Worm (Caenorhabditis elegans) whole organism, L2 larva: ENCODE results near the gene srh-223.

ENCODE experiments used
- C34F6.9 ChIP-seq: fragments of 150-350 bp; optimal IDR thresholded peaks from 2 replicates; lab custom pipeline; 2014; ENCODE audit warnings: missing biosample characterization, missing genetic modification characterization
- Y55F3AM.14 ChIP-seq: fragments of 200-800 bp; sonication (Bioruptor generic); optimal IDR thresholded peaks from 2 replicates; lab custom pipeline; 2018; ENCODE audit warnings: mild to moderate bottlenecking, missing genetic modification characterization, missing compliant biosample characterization
- alr-1 ChIP-seq: fragments of 150-350 bp; optimal IDR thresholded peaks from 2 replicates; lab custom pipeline; 2014; ENCODE audit warnings: missing biosample characterization, missing genetic modification characterization
- ama-1 ChIP-seq: fragments of 150-350 bp; optimal IDR thresholded peaks from 2 replicates; lab custom pipeline; 2018; ENCODE audit warnings: inconsistent platforms
- blmp-1 ChIP-seq: sonication (generic microtip); optimal IDR thresholded peaks from 2 replicates; lab custom pipeline; 2017; ENCODE audit warnings: missing genetic modification characterization, mild to moderate bottlenecking, missing compliant biosample characterization, antibody characterized with exemption, moderate library complexity; ENCODE audit not compliant: insufficient read depth
- ceh-82 ChIP-seq: fragments of 150-350 bp; optimal IDR thresholded peaks from 2 replicates; lab custom pipeline; 2014; ENCODE audit warnings: missing biosample characterization, missing genetic modification characterization
- crh-2 ChIP-seq: sonication (generic microtip); optimal IDR thresholded peaks from 2 replicates; lab custom pipeline; 2017; ENCODE audit warnings: missing biosample characterization, missing genetic modification characterization
- dmd-4 ChIP-seq: sonication (generic microtip); optimal IDR thresholded peaks from 2 replicates; lab custom pipeline; 2017; ENCODE audit warnings: missing biosample characterization, missing genetic modification characterization
- egl-27 ChIP-seq: sonication (generic microtip); optimal IDR thresholded peaks from 3 replicates; lab custom pipeline; 2017; ENCODE audit warnings: missing biosample characterization, missing genetic modification reagents, missing genetic modification characterization
- elt-1 ChIP-seq: fragments of 150-350 bp; optimal IDR thresholded peaks from 2 replicates; lab custom pipeline; 2014; ENCODE audit warnings: missing biosample characterization, missing genetic modification characterization
- elt-3 ChIP-seq: sonication (generic microtip); optimal IDR thresholded peaks from 2 replicates; lab custom pipeline; 2017; ENCODE audit warnings: missing biosample characterization, missing genetic modification characterization
- fos-1 ChIP-seq: fragments of 150-350 bp; optimal IDR thresholded peaks from 2 replicates; lab custom pipeline; 2014; ENCODE audit warnings: missing biosample characterization, missing genetic modification characterization
- lin-11 ChIP-seq: fragments of 150-350 bp; sonication (generic microtip); optimal IDR thresholded peaks from 2 replicates; lab custom pipeline; 2014; ENCODE audit warnings: missing biosample characterization, missing genetic modification characterization, inconsistent platforms, mixed read lengths
- lin-13 ChIP-seq: fragments of 150-350 bp; optimal IDR thresholded peaks from 2 replicates; lab custom pipeline; 2014; ENCODE audit warnings: missing biosample characterization, missing genetic modification reagents, missing genetic modification characterization
- lin-39 ChIP-seq: fragments of 150-350 bp; optimal IDR thresholded peaks from 2 replicates; lab custom pipeline; 2014; ENCODE audit warnings: missing biosample characterization, missing genetic modification reagents, missing genetic modification characterization
- lsy-2 ChIP-seq, 2 experiments: fragments of 150-350 bp in 1 of 2; sonication (generic microtip) in 1 of 2; optimal IDR thresholded peaks; 2 replicates each; lab custom pipeline; 2014 to 2017; ENCODE audit warnings: missing biosample characterization in 2 of 2, missing genetic modification characterization in 2 of 2
- mab-5 ChIP-seq: fragments of 150-350 bp; optimal IDR thresholded peaks from 2 replicates; lab custom pipeline; 2014; ENCODE audit warnings: missing biosample characterization, missing genetic modification characterization
- mdl-1 ChIP-seq, 2 experiments: fragments of 150-350 bp in 1 of 2; sonication (generic microtip) in 1 of 2; optimal IDR thresholded peaks; 2 replicates each; lab custom pipeline; 2017; ENCODE audit warnings: missing biosample characterization in 2 of 2, missing genetic modification characterization in 2 of 2
- nhr-10 ChIP-seq: sonication (generic microtip); optimal IDR thresholded peaks from 2 replicates; lab custom pipeline; 2017; ENCODE audit warnings: missing biosample characterization, missing genetic modification characterization
- nhr-12 ChIP-seq: fragments of 150-350 bp; optimal IDR thresholded peaks from 2 replicates; lab custom pipeline; 2014; ENCODE audit warnings: missing biosample characterization, missing genetic modification characterization
- nhr-25 ChIP-seq: fragments of 150-350 bp; sonication (generic microtip); optimal IDR thresholded peaks from 3 replicates; lab custom pipeline; 2014; ENCODE audit warnings: missing biosample characterization, missing genetic modification characterization
- nhr-6 ChIP-seq: fragments of 150-350 bp; optimal IDR thresholded peaks from 2 replicates; lab custom pipeline; 2014; ENCODE audit warnings: missing biosample characterization, missing genetic modification characterization
- nhr-77 ChIP-seq: fragments of 150-350 bp; optimal IDR thresholded peaks from 2 replicates; lab custom pipeline; 2014; ENCODE audit warnings: missing biosample characterization, missing genetic modification characterization
- peb-1 ChIP-seq: fragments of 150-350 bp; optimal IDR thresholded peaks from 2 replicates; lab custom pipeline; 2014; ENCODE audit warnings: missing biosample characterization, missing genetic modification characterization
- sem-4 ChIP-seq: fragments of 150-350 bp; optimal IDR thresholded peaks from 2 replicates; lab custom pipeline; 2014; ENCODE audit warnings: missing biosample characterization, missing genetic modification reagents, missing genetic modification characterization
- sma-9 ChIP-seq, 2 experiments: fragments of 150-350 bp in 1 of 2; sonication (generic microtip) in 1 of 2; optimal IDR thresholded peaks; 2 replicates each; lab custom pipeline; 2014 to 2016; ENCODE audit warnings: missing genetic modification characterization in 2 of 2, mild to moderate bottlenecking in 1 of 2, missing biosample characterization in 1 of 2, missing compliant biosample characterization in 1 of 2, missing genetic modification reagents in 1 of 2, moderate library complexity in 1 of 2
- unc-55 ChIP-seq: fragments of 150-350 bp; sonication (generic microtip); optimal IDR thresholded peaks from 3 replicates; lab custom pipeline; 2014; ENCODE audit warnings: missing biosample characterization, missing genetic modification reagents, missing genetic modification characterization
- unc-62 ChIP-seq: fragments of 150-350 bp; optimal IDR thresholded peaks from 2 replicates; lab custom pipeline; 2014; ENCODE audit warnings: missing biosample characterization, missing genetic modification reagents, missing genetic modification characterization
- zag-1 ChIP-seq: fragments of 150-350 bp; optimal IDR thresholded peaks from 2 replicates; lab custom pipeline; 2014; ENCODE audit warnings: missing biosample characterization, missing genetic modification characterization
- ztf-11 ChIP-seq: sonication (generic microtip); optimal IDR thresholded peaks from 2 replicates; lab custom pipeline; 2017; ENCODE audit warnings: missing biosample characterization, missing genetic modification characterization
- ztf-4 ChIP-seq: fragments of 150-350 bp; optimal IDR thresholded peaks from 2 replicates; lab custom pipeline; 2014; ENCODE audit warnings: missing biosample characterization, missing genetic modification characterization

Gene srh-223

DNA sequence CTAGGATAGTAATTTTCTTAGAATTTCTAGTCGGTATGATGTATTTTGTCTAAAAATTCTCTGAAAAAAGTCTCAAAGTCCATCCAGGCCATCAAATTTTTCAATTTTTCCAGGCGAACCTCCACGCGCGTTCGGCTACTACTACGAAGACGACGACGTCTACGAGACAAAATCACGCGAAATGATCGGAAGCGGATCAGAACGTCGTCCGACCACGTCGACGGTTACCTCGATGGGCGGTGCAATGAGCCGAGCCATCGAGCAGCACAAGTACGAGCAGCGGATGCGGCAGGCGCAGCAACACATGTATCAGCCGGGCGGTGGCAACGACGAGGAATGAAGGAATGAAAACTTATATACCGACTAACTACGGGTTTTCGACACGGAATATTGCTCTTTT lies 31.9 kb downstream of the srh-223 start:
- TF ChIP-seq unc-55 (GFP tag; lab: Kevin White, UChicago) (no peak), unc-62 (GFP tag; lab: Kevin White, UChicago) (no peak), lin-13 (GFP tag; lab: Kevin White, UChicago) (no peak), fos-1 (no peak), mab-5 (tag; lab: Kevin White, UChicago) (no peak), ama-1 (lab: Kevin White, UChicago) (no peak), blmp-1 (tag; lab: Kevin White, UChicago) (no peak), nhr-10 (tag; lab: Kevin White, UChicago) (no peak), mdl-1 (tag; optimal IDR thresholded peaks at IDR 0.05; lab: Kevin White, UChicago) (no peak), dmd-4 (tag; lab: Kevin White, UChicago) (no peak), lin-39 (no peak), ztf-4 (no peak), lsy-2 (tag; optimal IDR thresholded peaks at IDR 0.05; lab: Kevin White, UChicago) (no peak), ztf-11 (tag; lab: Kevin White, UChicago) (no peak)

DNA sequence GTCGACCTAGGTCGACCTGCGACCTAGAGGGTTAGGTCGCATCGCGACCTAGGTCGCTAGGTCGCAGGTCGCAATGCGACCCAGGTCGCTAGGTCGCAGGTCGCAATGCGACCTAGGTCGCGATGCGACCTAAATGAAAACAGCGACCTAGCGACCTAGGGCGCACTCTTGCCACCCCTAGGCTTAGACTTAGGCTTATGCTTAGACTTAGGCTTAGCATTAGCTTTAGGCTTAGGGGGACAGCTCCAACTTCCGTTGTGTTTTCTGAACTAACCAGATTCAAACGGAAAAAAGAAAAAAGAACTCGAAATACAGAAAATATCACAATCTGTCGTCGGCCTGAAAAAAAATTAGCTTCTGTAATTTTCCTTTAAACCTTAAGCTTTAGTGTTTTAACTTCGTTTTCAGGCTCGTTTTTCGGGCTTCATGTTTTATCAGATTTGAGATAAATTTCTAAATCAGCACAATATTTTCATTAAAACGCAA lies 32.7 kb downstream of the srh-223 start:
- TF ChIP-seq Y55F3AM.14 (GFP tag; lab: Kevin White, UChicago) (no peak), peb-1 (tag; lab: Kevin White, UChicago) (no peak), sem-4 (tag; lab: Kevin White, UChicago) (no peak), unc-55 (GFP tag; lab: Kevin White, UChicago) (peak; percentile 5), alr-1 (tag; lab: Kevin White, UChicago) (no peak), nhr-25 (tag; lab: Kevin White, UChicago) (peak; percentile 14), lin-11 (tag; lab: Kevin White, UChicago) (no peak), ztf-4 (no peak)

ce11 chrIV:4015660-4016059 lies 34.0 kb downstream of the srh-223 start:
- TF ChIP-seq elt-3 (tag; lab: Kevin White, UChicago) (no peak), elt-1 (tag; lab: Kevin White, UChicago) (no peak), blmp-1 (tag; lab: Kevin White, UChicago) (no peak), nhr-6 (tag; lab: Kevin White, UChicago) (no peak), nhr-12 (tag; lab: Kevin White, UChicago) (no peak), sem-4 (tag; lab: Kevin White, UChicago) (no peak), lsy-2 (tag; optimal IDR thresholded peaks at IDR 0.05; lab: Kevin White, UChicago) (no peak)
- TF ChIP-seq, all 48 proteins: peak for 0

DNA sequence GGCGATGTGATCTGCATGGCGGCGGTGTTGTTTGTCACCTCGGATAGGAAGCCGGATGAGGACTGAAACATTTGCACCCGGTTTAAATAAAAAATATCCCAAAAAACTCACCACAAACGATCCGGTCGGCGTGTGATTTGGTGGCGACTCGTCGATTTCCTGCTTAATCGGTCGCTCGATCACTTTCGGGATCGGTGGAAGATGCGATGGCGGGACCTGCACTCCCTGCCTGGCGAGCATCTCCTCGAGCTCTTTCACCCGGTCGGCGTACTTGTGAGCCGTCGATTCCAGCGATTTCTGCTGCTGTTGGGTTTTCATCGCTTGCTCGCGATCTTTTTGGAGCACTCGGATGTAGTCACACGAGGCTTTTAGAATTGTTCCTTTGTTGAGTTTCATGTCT lies 35.0 kb downstream of the srh-223 start:
- TF ChIP-seq nhr-77 (no peak), mdl-1 (tag; optimal IDR thresholded peaks at IDR 0.05; lab: Kevin White, UChicago) (no peak), nhr-10 (tag; lab: Kevin White, UChicago) (no peak), elt-1 (tag; lab: Kevin White, UChicago) (no peak), lin-39 (no peak), sem-4 (tag; lab: Kevin White, UChicago) (no peak), C34F6.9 (no peak), crh-2 (tag; lab: Kevin White, UChicago) (no peak), fos-1 (no peak), ceh-82 (tag; lab: Kevin White, UChicago) (no peak)

DNA sequence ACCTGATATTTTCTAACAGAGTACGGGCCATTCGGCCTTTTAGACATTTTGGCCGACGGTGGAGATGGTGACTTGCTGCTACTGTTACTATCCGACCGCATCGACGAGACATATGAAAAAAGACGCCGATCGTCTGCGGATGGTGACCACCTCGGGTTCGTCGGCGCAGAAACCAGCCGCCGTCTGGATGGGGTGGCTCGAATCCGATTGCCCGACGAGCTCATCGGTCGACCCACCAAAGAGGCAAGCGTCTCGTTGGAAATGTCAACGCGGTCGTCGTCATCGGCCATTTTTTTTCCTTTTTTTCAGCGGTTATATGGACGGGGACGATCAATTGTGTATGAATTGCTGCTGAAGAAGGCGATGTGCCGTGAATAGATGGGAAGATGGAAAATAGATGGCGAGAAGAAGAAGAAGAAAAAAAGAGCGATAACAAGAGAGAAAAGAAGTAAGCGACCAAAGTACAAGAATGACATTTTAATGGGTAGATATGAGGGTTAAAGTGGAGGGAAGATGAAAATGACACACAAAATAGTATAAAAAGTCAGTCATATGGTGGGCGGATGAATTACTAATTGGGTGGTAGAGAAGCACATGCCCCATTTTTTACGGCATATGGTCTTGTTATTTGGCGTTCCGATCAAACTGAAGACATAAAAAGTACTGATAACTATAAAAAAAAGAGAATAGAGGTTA lies 37.1 kb downstream of the srh-223 start:
- TF ChIP-seq zag-1 (no peak), sma-9 (GFP tag; optimal IDR thresholded peaks at IDR 0.05; lab: Kevin White, UChicago) (peak; percentile 14), sma-9 (tag; optimal IDR thresholded peaks at IDR 0.05; lab: Kevin White, UChicago) (no peak), blmp-1 (tag; lab: Kevin White, UChicago) (peak; percentile 5), egl-27 (tag; lab: Kevin White, UChicago) (no peak), lsy-2 (tag; optimal IDR thresholded peaks at IDR 0.05; lab: Kevin White, UChicago) (peak in 1 of 2 experiments; percentile 1), fos-1 (no peak)
